Fruit fly (Drosophila melanogaster) whole organism, adult: Measurements from ENCODE around the gene RabX4.

Source experiments
- CG11617 ChIP-seq: fragments of 200-800 bp; sonication (Bioruptor generic); optimal IDR thresholded peaks from 2 replicates; lab custom pipeline; 2017; ENCODE audit warnings: mild to moderate bottlenecking, missing biosample characterization, missing genetic modification reagents, missing genetic modification characterization
- CG12768 ChIP-seq: fragments of 200-800 bp; sonication (Bioruptor generic); optimal IDR thresholded peaks from 2 replicates; lab custom pipeline; 2017; ENCODE audit warnings: missing biosample characterization, missing genetic modification characterization, mild to moderate bottlenecking, moderate library complexity, missing genetic modification reagents
- CG14711 ChIP-seq: fragments of 200-800 bp; sonication (Bioruptor generic); optimal IDR thresholded peaks from 2 replicates; lab custom pipeline; 2018; ENCODE audit warnings: missing biosample characterization, mild to moderate bottlenecking, missing genetic modification characterization, moderate library complexity
- CG1620 ChIP-seq: fragments of 200-800 bp; sonication (Bioruptor generic); optimal IDR thresholded peaks from 2 replicates; lab custom pipeline; 2016; ENCODE audit warnings: missing biosample characterization, missing genetic modification characterization
- CG33017 ChIP-seq: fragments of 200-800 bp; sonication (Bioruptor generic); optimal IDR thresholded peaks from 2 replicates; lab custom pipeline; 2018; ENCODE audit warnings: missing biosample characterization, mild to moderate bottlenecking, missing genetic modification characterization, moderate library complexity
- CG5204 ChIP-seq: fragments of 200-800 bp; sonication (Bioruptor generic); optimal IDR thresholded peaks from 2 replicates; lab custom pipeline; 2016; ENCODE audit warnings: missing biosample characterization, missing genetic modification characterization
- CG7045 ChIP-seq: fragments of 200-800 bp; sonication (Bioruptor generic); optimal IDR thresholded peaks from 2 replicates; lab custom pipeline; 2017; ENCODE audit warnings: missing biosample characterization, mild to moderate bottlenecking, missing genetic modification characterization
- CG7101 ChIP-seq: fragments of 200-800 bp; sonication (Bioruptor generic); optimal IDR thresholded peaks from 2 replicates; lab custom pipeline; 2018; ENCODE audit warnings: missing biosample characterization, mild to moderate bottlenecking, missing genetic modification characterization, moderate library complexity
- Clk ChIP-seq: fragments of 200-800 bp; sonication (Bioruptor generic); optimal IDR thresholded peaks from 2 replicates; lab custom pipeline; 2017; ENCODE audit warnings: missing biosample characterization, missing genetic modification characterization
- Crg-1 ChIP-seq: fragments of 200-800 bp; sonication (Bioruptor generic); optimal IDR thresholded peaks from 2 replicates; lab custom pipeline; 2016; ENCODE audit warnings: missing biosample characterization, missing genetic modification characterization
- Hr96 ChIP-seq: fragments of 200-800 bp; sonication (Bioruptor generic); optimal IDR thresholded peaks from 2 replicates; lab custom pipeline; 2016; ENCODE audit warnings: missing biosample characterization, missing genetic modification characterization
- Mnt ChIP-seq: fragments of 200-800 bp; sonication (Bioruptor generic); optimal IDR thresholded peaks from 2 replicates; lab custom pipeline; 2016; ENCODE audit warnings: missing biosample characterization, mild to moderate bottlenecking, missing genetic modification characterization
- bab1 ChIP-seq: fragments of 200-800 bp; sonication (Bioruptor generic); optimal IDR thresholded peaks from 3 replicates; lab custom pipeline; 2019; ENCODE audit warnings: missing biosample characterization, mild to moderate bottlenecking, missing genetic modification characterization, moderate library complexity
- cic ChIP-seq: fragments of 200-800 bp; sonication (Bioruptor generic); optimal IDR thresholded peaks from 2 replicates; lab custom pipeline; 2017; ENCODE audit warnings: missing biosample characterization, mild to moderate bottlenecking, missing genetic modification characterization, moderate library complexity
- cnc ChIP-seq, 2 experiments: fragments of >200 bp; optimal IDR thresholded peaks; 2 replicates each; lab custom pipeline; 2017
- kay ChIP-seq: fragments of 200-800 bp; sonication (Bioruptor generic); peaks from one replicate; lab custom pipeline; 2016; ENCODE audit warnings: missing biosample characterization, missing genetic modification characterization, borderline replicate concordance
- ovo ChIP-seq: fragments of 200-800 bp; sonication (Bioruptor generic); optimal IDR thresholded peaks from 2 replicates; lab custom pipeline; 2016; ENCODE audit warnings: missing biosample characterization, missing genetic modification characterization
- pad ChIP-seq: fragments of 200-800 bp; sonication (Bioruptor generic); optimal IDR thresholded peaks from 3 replicates; lab custom pipeline; 2017; ENCODE audit warnings: missing biosample characterization, missing genetic modification characterization, mild to moderate bottlenecking, moderate library complexity, missing genetic modification reagents
- tj ChIP-seq: fragments of 200-800 bp; sonication (Bioruptor generic); optimal IDR thresholded peaks from 3 replicates; lab custom pipeline; 2017; ENCODE audit warnings: missing biosample characterization, mild to moderate bottlenecking, missing genetic modification characterization, moderate library complexity
- toe ChIP-seq: fragments of 200-800 bp; sonication (Bioruptor generic); optimal IDR thresholded peaks from 2 replicates; lab custom pipeline; 2016; ENCODE audit warnings: missing biosample characterization, missing genetic modification characterization

The RabX4 gene

DNA sequence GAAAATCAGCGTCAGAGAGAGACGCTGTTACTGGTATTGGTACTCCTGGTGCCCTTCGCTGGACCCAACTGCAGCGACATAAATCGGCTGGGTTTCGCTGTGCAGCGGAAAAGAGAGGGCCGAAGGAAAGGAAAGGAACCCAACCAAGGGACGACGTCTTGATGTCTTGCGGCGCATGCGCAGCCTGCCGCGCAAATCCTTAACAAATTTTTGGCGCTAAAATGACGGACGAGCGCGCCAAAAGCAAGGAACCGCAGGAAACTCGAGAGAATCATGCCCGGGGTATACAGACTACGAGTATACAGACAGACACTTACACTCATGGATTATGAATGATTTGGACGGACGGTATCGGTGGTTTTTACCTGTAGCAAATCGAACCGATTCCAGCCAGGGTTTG is 38.8 kb upstream of the RabX4 start:
- no peak for TF ChIP-seq ovo (GFP tag; lab: Kevin White, UChicago)
- TF ChIP-seq Mnt (GFP tag; lab: Kevin White, UChicago): no peak
- TF ChIP-seq bab1: no peak
- TF ChIP-seq cnc (optimal IDR thresholded peaks at IDR 0.05; lab: Kevin White, UChicago): no peak
- TF ChIP-seq CG12768 (GFP tag; lab: Kevin White, UChicago): no peak
- TF ChIP-seq cic (GFP tag; lab: Kevin White, UChicago): no peak
- TF ChIP-seq Hr96 (GFP tag; lab: Kevin White, UChicago): no peak
- TF ChIP-seq Clk: no peak
- no peak for TF ChIP-seq CG14711 (tag; lab: Kevin White, UChicago)
- TF ChIP-seq tj (GFP tag; lab: Kevin White, UChicago): no peak
- no peak for TF ChIP-seq Crg-1
- TF ChIP-seq CG33017 (tag; lab: Kevin White, UChicago): no peak
- TF ChIP-seq pad: no peak
- no peak for TF ChIP-seq CG7101 (tag; lab: Kevin White, UChicago)
- TF ChIP-seq kay (GFP tag; lab: Kevin White, UChicago): no peak
- no peak for TF ChIP-seq CG7045 (GFP tag; lab: Kevin White, UChicago)
- no peak for TF ChIP-seq CG11617 (GFP tag; lab: Kevin White, UChicago)
- no peak for TF ChIP-seq toe (GFP tag; lab: Kevin White, UChicago)
- TF ChIP-seq CG5204 (GFP tag; lab: Kevin White, UChicago): no peak

DNA sequence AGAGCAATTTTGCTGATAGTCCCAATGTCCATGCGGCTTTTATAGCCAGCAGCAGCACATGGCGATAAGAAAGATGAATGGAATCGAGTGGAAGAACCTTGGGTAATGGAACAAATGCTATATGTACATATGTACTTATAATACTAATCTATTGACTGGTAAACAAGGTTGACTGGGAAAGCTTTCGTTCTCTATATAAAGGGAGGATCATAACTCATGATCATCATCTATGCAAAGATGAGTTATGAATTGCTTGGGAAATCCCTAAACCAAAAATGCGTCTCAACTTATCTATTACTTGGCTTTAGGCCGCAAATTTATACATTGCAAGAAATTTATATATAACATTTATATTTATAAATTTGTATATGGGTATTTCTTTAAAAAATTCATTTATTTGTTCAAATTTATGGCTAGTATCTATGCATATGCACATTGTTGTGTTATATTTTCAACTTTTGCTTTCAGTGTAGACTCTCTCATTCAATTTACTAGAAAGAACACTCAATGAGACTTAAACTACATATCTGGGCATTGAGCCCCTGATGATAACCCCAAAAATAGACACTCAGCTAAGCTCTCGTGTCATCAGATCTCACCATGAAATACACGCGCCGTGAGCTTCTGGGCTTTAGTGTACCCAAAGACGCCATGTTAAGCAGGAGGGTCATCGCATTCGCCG is 36.7 kb upstream of the RabX4 start, which contains the start of the genes Srg1 and Elal:
Gene Srg1, minus strand, starts transcription at position 14 of the 682 bp plus-strand sequence.
Gene Elal, plus strand, starts transcription at position 632 of the 682 bp plus-strand sequence.
- TF ChIP-seq ovo (GFP tag; lab: Kevin White, UChicago) (no peak), Crg-1 (no peak), CG5204 (GFP tag; lab: Kevin White, UChicago) (no peak), cnc (optimal IDR thresholded peaks at IDR 0.05; lab: Kevin White, UChicago) (no peak), Clk (no peak), CG11617 (GFP tag; lab: Kevin White, UChicago) (peak; percentile 6), CG12768 (GFP tag; lab: Kevin White, UChicago) (peak; percentile 16), Hr96 (GFP tag; lab: Kevin White, UChicago) (no peak), CG7045 (GFP tag; lab: Kevin White, UChicago) (no peak), cic (GFP tag; lab: Kevin White, UChicago) (peak; percentile 68), kay (GFP tag; lab: Kevin White, UChicago) (no peak), Mnt (GFP tag; lab: Kevin White, UChicago) (peak; percentile 50), bab1 (no peak), CG7101 (tag; lab: Kevin White, UChicago) (peak; percentile 65), pad (no peak), CG33017 (tag; lab: Kevin White, UChicago) (peak; percentile 70), CG14711 (tag; lab: Kevin White, UChicago) (peak; percentile 32), CG1620 (no peak), toe (GFP tag; lab: Kevin White, UChicago) (no peak), tj (GFP tag; lab: Kevin White, UChicago) (peak; percentile 27)

DNA sequence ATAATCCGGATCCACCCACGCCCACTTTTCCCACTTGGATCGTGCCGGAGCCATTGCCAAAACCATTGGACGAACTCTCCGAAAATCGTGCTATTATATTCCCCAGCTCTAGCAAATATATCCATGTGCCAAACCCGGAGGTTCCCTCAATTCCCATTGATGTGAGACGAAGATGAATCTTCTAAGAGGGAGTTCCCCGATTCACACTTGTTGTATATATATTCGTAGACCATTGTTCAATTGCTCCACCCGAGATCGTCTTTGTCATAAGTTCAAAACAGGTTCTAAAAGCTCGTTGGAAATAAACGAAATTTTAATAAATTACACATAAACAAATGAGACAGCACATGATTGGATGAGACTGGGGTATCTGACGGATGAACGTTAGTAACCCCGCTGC is 35.7 kb upstream of the RabX4 start:
- no peak for TF ChIP-seq CG7101 (tag; lab: Kevin White, UChicago)
- TF ChIP-seq ovo (GFP tag; lab: Kevin White, UChicago): no peak
- no peak for TF ChIP-seq tj (GFP tag; lab: Kevin White, UChicago)
- no peak for TF ChIP-seq CG5204 (GFP tag; lab: Kevin White, UChicago)

DNA sequence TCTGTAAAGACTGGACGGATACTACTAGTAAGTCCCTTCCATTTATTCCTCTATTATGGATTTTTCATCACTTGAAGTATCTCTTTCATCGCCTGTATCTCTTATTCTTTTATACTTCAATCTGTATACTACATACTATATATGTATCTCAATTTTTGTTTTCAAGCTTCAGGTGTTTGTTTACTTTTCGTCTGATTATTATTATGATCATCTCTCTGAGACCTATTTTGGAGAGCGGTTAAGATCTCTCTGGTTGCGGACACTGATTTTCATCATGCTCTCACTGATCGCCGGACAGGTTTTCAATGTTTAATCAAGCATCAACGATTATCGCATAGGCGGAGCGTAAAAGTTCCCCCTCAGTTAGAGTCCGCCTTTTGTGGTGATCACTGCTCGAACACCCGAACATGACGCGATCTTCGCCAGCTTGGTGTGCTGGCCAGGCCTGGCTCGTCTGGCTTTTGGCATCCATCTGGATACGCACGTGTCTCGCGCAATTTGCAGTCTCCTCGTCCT is 34.4 kb upstream of the RabX4 start, which contains the start of gene CG7016:
Gene CG7016, plus strand, starts transcription at position 358 of the 516 bp plus-strand sequence.
- TF ChIP-seq CG33017 (tag; lab: Kevin White, UChicago): no peak
- TF ChIP-seq cnc (optimal IDR thresholded peaks at IDR 0.05; lab: Kevin White, UChicago): no peak
- TF ChIP-seq Crg-1: no peak
- no peak for TF ChIP-seq CG7045 (GFP tag; lab: Kevin White, UChicago)
- no peak for TF ChIP-seq Clk
- TF ChIP-seq Mnt (GFP tag; lab: Kevin White, UChicago): no peak

DNA sequence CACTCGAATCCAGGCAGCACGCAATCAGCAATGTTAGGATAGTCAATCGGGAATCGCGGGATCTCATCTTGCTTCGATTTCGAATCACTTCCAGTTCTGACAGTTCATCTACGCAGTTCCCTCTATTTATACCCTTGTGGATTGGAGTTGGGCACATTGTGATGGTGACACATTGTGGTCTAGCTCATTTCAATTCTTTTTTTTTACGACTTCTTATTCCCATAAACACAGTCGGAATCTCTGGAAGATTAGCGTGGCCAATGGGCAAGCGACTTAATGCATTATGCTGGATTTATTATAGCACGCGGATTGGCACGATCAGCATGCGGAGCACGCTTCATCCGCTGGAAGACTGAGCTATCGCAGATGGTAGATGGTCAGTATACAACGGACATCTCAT is 33.9 kb upstream of the RabX4 start, which contains the start of gene CG13640:
Gene CG13640, minus strand, starts transcription at position 101 of the 400 bp plus-strand sequence.
- TF ChIP-seq Hr96 (GFP tag; lab: Kevin White, UChicago) (no peak), CG33017 (tag; lab: Kevin White, UChicago) (no peak), pad (no peak), tj (GFP tag; lab: Kevin White, UChicago) (no peak), cic (GFP tag; lab: Kevin White, UChicago) (no peak), Mnt (GFP tag; lab: Kevin White, UChicago) (no peak), CG5204 (GFP tag; lab: Kevin White, UChicago) (no peak), cnc (optimal IDR thresholded peaks at IDR 0.05; lab: Kevin White, UChicago) (no peak), CG7101 (tag; lab: Kevin White, UChicago) (no peak), kay (GFP tag; lab: Kevin White, UChicago) (no peak), Clk (no peak), CG11617 (GFP tag; lab: Kevin White, UChicago) (no peak), CG1620 (no peak), toe (GFP tag; lab: Kevin White, UChicago) (no peak), CG14711 (tag; lab: Kevin White, UChicago) (no peak), ovo (GFP tag; lab: Kevin White, UChicago) (no peak)
